Fruit fly (Drosophila melanogaster) whole organism, pupa: Measurements from ENCODE around the gene hang.

Source experiments
- CG34367 ChIP-seq: fragments of 200-800 bp; sonication (Bioruptor generic); optimal IDR thresholded peaks from 2 replicates; lab custom pipeline; 2018; ENCODE audit warnings: missing biosample characterization, mild to moderate bottlenecking, missing genetic modification characterization
- EcR ChIP-seq: fragments of 200-800 bp; sonication (Bioruptor generic); optimal IDR thresholded peaks from 3 replicates; lab custom pipeline; 2019; ENCODE audit warnings: missing biosample characterization, missing genetic modification characterization, mild to moderate bottlenecking, moderate library complexity, missing genetic modification reagents

DNA sequence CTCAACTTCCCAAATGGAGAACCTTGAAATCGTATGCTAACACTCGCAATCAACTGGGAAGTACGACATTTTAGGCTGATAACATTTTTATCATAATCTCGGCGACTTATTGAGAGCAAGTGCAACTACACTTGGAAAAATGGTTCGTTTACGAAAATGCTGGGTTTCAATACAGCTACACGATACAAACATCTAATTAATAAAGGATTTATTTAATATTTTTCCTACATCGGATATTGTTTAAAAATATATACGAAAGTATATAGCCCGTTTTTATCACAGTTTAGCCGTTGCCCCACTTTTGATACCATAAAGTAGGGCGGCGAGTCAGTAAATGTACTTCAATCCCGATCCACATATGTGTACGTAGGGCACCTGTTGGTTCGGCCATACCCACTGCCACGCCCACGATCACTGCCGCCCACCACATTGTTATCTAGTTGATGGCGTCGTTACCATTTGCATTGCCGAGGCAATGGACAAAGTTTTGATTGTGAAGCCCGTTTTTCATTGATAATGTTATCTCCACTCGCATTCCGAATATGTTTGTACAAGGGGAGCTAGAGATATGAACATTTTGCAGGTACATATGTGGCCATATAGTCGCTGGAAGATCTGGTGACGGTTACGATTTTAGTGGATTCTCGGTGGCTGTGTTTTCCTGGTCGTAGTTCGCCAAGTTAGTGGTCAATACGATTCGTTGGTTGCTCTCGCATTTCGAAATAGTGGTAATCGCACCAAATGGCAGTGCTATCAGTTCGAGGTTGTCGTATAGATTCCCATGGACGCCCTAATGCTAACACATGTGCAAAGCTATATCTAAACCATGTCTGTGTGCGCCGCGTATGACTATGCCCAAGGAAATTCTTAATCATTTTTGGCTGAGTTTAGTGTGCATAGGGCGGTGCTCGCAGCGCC is 7.9 kb upstream of the hang start, which contains the start of gene Traf-like:
- no peak for TF ChIP-seq CG34367 (tag; lab: Kevin White, UChicago)
- peak; percentile 5 for TF ChIP-seq EcR (GFP tag; lab: Kevin White, UChicago)
